Worm (Caenorhabditis elegans) whole organism, L1 larva: ENCODE data around the gene K08D8.10.

Experiments
- F16B12.6 ChIP-seq: fragments of 150-350 bp; optimal IDR thresholded peaks from 2 replicates; lab custom pipeline; 2014; ENCODE audit warnings: missing biosample characterization, missing genetic modification characterization
- efl-3 ChIP-seq: fragments of 200-800 bp; sonication (Bioruptor generic); optimal IDR thresholded peaks from 2 replicates; lab custom pipeline; 2018; ENCODE audit warnings: mild to moderate bottlenecking, missing genetic modification characterization, missing compliant biosample characterization
- elt-2 ChIP-seq: sonication (generic microtip); optimal IDR thresholded peaks from 2 replicates; lab custom pipeline; 2016; ENCODE audit warnings: missing genetic modification characterization, mild to moderate bottlenecking, inconsistent platforms, missing compliant biosample characterization, missing genetic modification reagents
- fkh-10 ChIP-seq: sonication (generic microtip); optimal IDR thresholded peaks from 2 replicates; lab custom pipeline; 2017; ENCODE audit warnings: missing biosample characterization, missing genetic modification reagents, missing genetic modification characterization
- mef-2 ChIP-seq: fragments of 150-350 bp; optimal IDR thresholded peaks from 2 replicates; lab custom pipeline; 2014; ENCODE audit warnings: missing biosample characterization, missing genetic modification characterization
- mep-1 ChIP-seq: fragments of 150-350 bp; optimal IDR thresholded peaks from 2 replicates; lab custom pipeline; 2014; ENCODE audit warnings: missing biosample characterization, missing genetic modification characterization
- nhr-11 ChIP-seq: fragments of 150-350 bp; optimal IDR thresholded peaks from 2 replicates; lab custom pipeline; 2014; ENCODE audit warnings: missing biosample characterization, missing genetic modification characterization
- nhr-77 ChIP-seq: fragments of 150-350 bp; optimal IDR thresholded peaks from 2 replicates; lab custom pipeline; 2014; ENCODE audit warnings: missing biosample characterization, missing genetic modification characterization
- tlp-1 ChIP-seq: fragments of 150-350 bp; optimal IDR thresholded peaks from 2 replicates; lab custom pipeline; 2014; ENCODE audit warnings: missing biosample characterization, missing genetic modification characterization
- unc-86 ChIP-seq: sonication (generic microtip); optimal IDR thresholded peaks from 2 replicates; lab custom pipeline; 2016; ENCODE audit warnings: missing genetic modification characterization, missing compliant biosample characterization
- zag-1 ChIP-seq: fragments of 150-350 bp; optimal IDR thresholded peaks from 2 replicates; lab custom pipeline; 2014; ENCODE audit warnings: missing biosample characterization, missing genetic modification characterization
- ztf-4 ChIP-seq: fragments of 150-350 bp; optimal IDR thresholded peaks from 2 replicates; lab custom pipeline; 2014; ENCODE audit warnings: missing biosample characterization, missing genetic modification characterization

- no peak for TF ChIP-seq zag-1 (tag; lab: Kevin White, UChicago)
- TF ChIP-seq elt-2: no peak
- no peak for TF ChIP-seq mef-2 (tag; lab: Kevin White, UChicago)
- no peak for TF ChIP-seq nhr-77 (tag; lab: Kevin White, UChicago)
- no peak for TF ChIP-seq unc-86 (tag; lab: Kevin White, UChicago)
- TF ChIP-seq ztf-4 (tag; lab: Kevin White, UChicago): no peak
- no peak for TF ChIP-seq nhr-11 (tag; lab: Kevin White, UChicago)
- no peak for TF ChIP-seq F16B12.6
- no peak for TF ChIP-seq mep-1 (tag; lab: Kevin White, UChicago)
- no peak for TF ChIP-seq tlp-1 (tag; lab: Kevin White, UChicago)
- no peak for TF ChIP-seq efl-3 (GFP tag; lab: Kevin White, UChicago)
- no peak for TF ChIP-seq fkh-10 (GFP tag; lab: Kevin White, UChicago)
These were observed 15.1 kb downstream of the K08D8.10 start, which contains the start of gene srz-15 for ce11 chrIV:12915479-12915878.
